Fruit fly (Drosophila melanogaster) whole organism, embryonic: ENCODE data around the gene CG8042.

Experiments used
- Ada2b ChIP-seq: fragments of 200-800 bp; sonication (Bioruptor generic); IDR thresholded peaks from 2 replicates; pipeline ENCODE4 v1.3.6; 2022; ENCODE audit warnings: missing biosample characterization, missing genetic modification characterization
- Bgb ChIP-seq: fragments of 200-800 bp; sonication (Bioruptor generic); IDR thresholded peaks from 2 replicates; pipeline ENCODE4 v1.3.6; 2022; ENCODE audit warnings: missing biosample characterization, missing genetic modification characterization; ENCODE audit not compliant: partially characterized antibody
- CG11093 ChIP-seq: fragments of 200-800 bp; sonication (Bioruptor generic); IDR thresholded peaks from 3 replicates; pipeline ENCODE4 v1.3.6; 2022; ENCODE audit warnings: missing biosample characterization, missing genetic modification characterization
- CG13287 ChIP-seq: fragments of 200-800 bp; sonication (Bioruptor generic); IDR thresholded peaks from 2 replicates; pipeline ENCODE4 v1.3.6; 2022; ENCODE audit warnings: missing biosample characterization, missing genetic modification characterization; ENCODE audit not compliant: partially characterized antibody
- CG14014 ChIP-seq: fragments of 200-800 bp; sonication (Bioruptor generic); IDR thresholded peaks from 2 replicates; pipeline ENCODE4 v1.3.6; 2022; ENCODE audit warnings: missing biosample characterization, missing genetic modification characterization
- CG17802 ChIP-seq: fragments of 200-800 bp; sonication (Bioruptor generic); optimal IDR thresholded peaks from 2 replicates; lab custom pipeline; 2018; ENCODE audit warnings: missing biosample characterization, mild to moderate bottlenecking, missing genetic modification characterization, moderate library complexity
- CG18476 ChIP-seq: fragments of 200-800 bp; sonication (Bioruptor generic); optimal IDR thresholded peaks from 2 replicates; lab custom pipeline; 2016; ENCODE audit warnings: missing biosample characterization, mild to moderate bottlenecking, missing genetic modification characterization
- CG2120 ChIP-seq: fragments of 200-800 bp; sonication (Bioruptor generic); optimal IDR thresholded peaks from 3 replicates; lab custom pipeline; 2016; ENCODE audit warnings: missing biosample characterization, missing genetic modification characterization
- CG2678 ChIP-seq: fragments of 200-800 bp; sonication (Bioruptor generic); optimal IDR thresholded peaks from 3 replicates; lab custom pipeline; 2019; ENCODE audit warnings: missing biosample characterization, mild to moderate bottlenecking, missing genetic modification characterization, moderate library complexity
- CG2712 ChIP-seq: fragments of 200-800 bp; optimal IDR thresholded peaks from 3 replicates; lab custom pipeline; 2019; ENCODE audit warnings: missing biosample characterization, mild to moderate bottlenecking, missing genetic modification characterization, moderate library complexity
- CG30020 ChIP-seq: fragments of 200-800 bp; optimal IDR thresholded peaks from 2 replicates; lab custom pipeline; 2019; ENCODE audit warnings: missing biosample characterization, mild to moderate bottlenecking, missing genetic modification characterization, moderate library complexity
- CG3847 ChIP-seq: fragments of 200-800 bp; sonication (Bioruptor generic); IDR thresholded peaks from 2 replicates; pipeline ENCODE4 v1.3.6; 2022; ENCODE audit warnings: missing biosample characterization, missing genetic modification characterization
- CG6765 ChIP-seq: fragments of 200-800 bp; sonication (Bioruptor generic); optimal IDR thresholded peaks from 3 replicates; lab custom pipeline; 2017; ENCODE audit warnings: missing biosample characterization, mild to moderate bottlenecking, missing genetic modification characterization
- CG6813 ChIP-seq: fragments of 200-800 bp; sonication (Bioruptor generic); optimal IDR thresholded peaks from 2 replicates; lab custom pipeline; 2017; ENCODE audit warnings: missing biosample characterization, missing genetic modification characterization, mild to moderate bottlenecking, moderate library complexity, missing genetic modification reagents
- CG6854 ChIP-seq: fragments of 200-800 bp; sonication (Bioruptor generic); optimal IDR thresholded peaks from 3 replicates; lab custom pipeline; 2017; ENCODE audit warnings: missing biosample characterization, mild to moderate bottlenecking, missing genetic modification characterization
- CG7357 ChIP-seq: fragments of 200-800 bp; sonication (Bioruptor generic); IDR thresholded peaks from 3 replicates; pipeline ENCODE4 v1.3.6; 2022; ENCODE audit warnings: missing biosample characterization, missing genetic modification characterization
- CG8765 ChIP-seq: fragments of 200-800 bp; sonication (Bioruptor generic); IDR thresholded peaks from 2 replicates; pipeline ENCODE4 v1.3.6; 2022; ENCODE audit warnings: missing biosample characterization, missing genetic modification characterization
- CG9817 ChIP-seq: fragments of 200-800 bp; sonication (Bioruptor generic); optimal IDR thresholded peaks from 2 replicates; lab custom pipeline; 2018; ENCODE audit warnings: missing biosample characterization, mild to moderate bottlenecking, missing genetic modification characterization, moderate library complexity
- Chrac-16 ChIP-seq: fragments of 200-800 bp; sonication (Bioruptor generic); optimal IDR thresholded peaks from 3 replicates; lab custom pipeline; 2016; ENCODE audit warnings: missing biosample characterization, missing genetic modification characterization
- Doc3 ChIP-seq: fragments of 200-800 bp; sonication (Bioruptor generic); IDR thresholded peaks from 3 replicates; pipeline ENCODE4 v1.3.6; 2022; ENCODE audit warnings: missing biosample characterization, missing genetic modification characterization; ENCODE audit not compliant: partially characterized antibody
- E2f1 ChIP-seq: fragments of 200-800 bp; sonication (Bioruptor generic); IDR thresholded peaks from 2 replicates; pipeline ENCODE4 v1.3.6; 2022; ENCODE audit warnings: missing biosample characterization, missing genetic modification characterization
- Gug ChIP-seq: fragments of 200-800 bp; sonication (Bioruptor generic); IDR thresholded peaks from 4 replicates; pipeline ENCODE4 v1.3.6; 2022; ENCODE audit warnings: missing biosample characterization, missing genetic modification characterization
- H15 ChIP-seq: fragments of 200-800 bp; sonication (Bioruptor generic); IDR thresholded peaks from 3 replicates; pipeline ENCODE4 v1.3.6; 2022; ENCODE audit warnings: missing biosample characterization, missing genetic modification characterization
- HLH4C ChIP-seq: fragments of 200-800 bp; sonication (Bioruptor generic); IDR thresholded peaks from 3 replicates; pipeline ENCODE4 v1.3.6; 2022; ENCODE audit warnings: missing biosample characterization, missing genetic modification characterization; ENCODE audit not compliant: partially characterized antibody
- Mad ChIP-seq: fragments of 200-800 bp; sonication (Bioruptor generic); optimal IDR thresholded peaks from 2 replicates; lab custom pipeline; 2016; ENCODE audit warnings: missing biosample characterization, missing genetic modification characterization
- NFAT ChIP-seq: fragments of 200-800 bp; sonication (Bioruptor generic); IDR thresholded peaks from 2 replicates; pipeline ENCODE4 v1.3.6; 2022; ENCODE audit warnings: missing biosample characterization, missing genetic modification characterization
- NK7.1 ChIP-seq: fragments of 200-800 bp; sonication (Bioruptor generic); optimal IDR thresholded peaks from 3 replicates; lab custom pipeline; 2016; ENCODE audit warnings: missing biosample characterization, missing genetic modification characterization
- Nf-YA ChIP-seq: fragments of 200-800 bp; sonication (Bioruptor generic); IDR thresholded peaks from 2 replicates; pipeline ENCODE4 v1.3.6; 2022; ENCODE audit warnings: missing biosample characterization, missing genetic modification characterization
- Nf-YB ChIP-seq: fragments of 200-800 bp; sonication (Bioruptor generic); optimal IDR thresholded peaks from 3 replicates; lab custom pipeline; 2019; ENCODE audit warnings: missing biosample characterization, mild to moderate bottlenecking, missing genetic modification characterization, moderate library complexity
- Xbp1 ChIP-seq: fragments of 200-800 bp; sonication (Bioruptor generic); optimal IDR thresholded peaks from 3 replicates; lab custom pipeline; 2016; ENCODE audit warnings: missing biosample characterization, mild to moderate bottlenecking, missing genetic modification characterization
- Xrp1 ChIP-seq: fragments of 200-800 bp; sonication (Bioruptor generic); IDR thresholded peaks from 2 replicates; pipeline ENCODE4 v1.3.6; 2022; ENCODE audit warnings: missing biosample characterization, missing genetic modification characterization
- ash1 ChIP-seq: fragments of 200-800 bp; sonication (Bioruptor generic); optimal IDR thresholded peaks from 2 replicates; lab custom pipeline; 2018; ENCODE audit warnings: missing biosample characterization, mild to moderate bottlenecking, missing genetic modification characterization
- bab2 ChIP-seq: fragments of 200-800 bp; sonication (Bioruptor generic); optimal IDR thresholded peaks from 2 replicates; lab custom pipeline; 2016; ENCODE audit warnings: missing biosample characterization, missing genetic modification characterization
- chinmo ChIP-seq: fragments of 200-800 bp; sonication (Bioruptor generic); IDR thresholded peaks from 4 replicates; pipeline ENCODE4 v1.3.6; 2022; ENCODE audit warnings: missing biosample characterization, missing genetic modification characterization; ENCODE audit not compliant: partially characterized antibody
- dimm ChIP-seq: fragments of 200-800 bp; sonication (Bioruptor generic); IDR thresholded peaks from 2 replicates; pipeline ENCODE4 v1.3.6; 2022; ENCODE audit warnings: missing biosample characterization, missing genetic modification characterization
- ems ChIP-seq: fragments of 200-800 bp; sonication (Bioruptor generic); optimal IDR thresholded peaks from 3 replicates; lab custom pipeline; 2016; ENCODE audit warnings: missing biosample characterization, missing genetic modification characterization
- fu2 ChIP-seq: fragments of 200-800 bp; sonication (Bioruptor generic); optimal IDR thresholded peaks from 2 replicates; lab custom pipeline; 2016; ENCODE audit warnings: missing biosample characterization, missing genetic modification characterization
- gcm ChIP-seq: fragments of 200-800 bp; sonication (Bioruptor generic); optimal IDR thresholded peaks from 2 replicates; lab custom pipeline; 2019; ENCODE audit warnings: missing biosample characterization, mild to moderate bottlenecking, missing genetic modification characterization, moderate library complexity
- lmd ChIP-seq: fragments of 200-800 bp; sonication (Bioruptor generic); IDR thresholded peaks from 2 replicates; pipeline ENCODE4 v1.3.6; 2022; ENCODE audit warnings: missing biosample characterization, missing genetic modification characterization
- pan ChIP-seq, 4 experiments: fragments of >200 bp in 3 of 4; fragments of 200-800 bp in 1 of 4; sonication (Bioruptor generic) in 1 of 4; optimal IDR thresholded peaks in 3 of 4; IDR thresholded peaks in 1 of 4; 2 replicates each; pipeline versions ENCODE4 v1.3.6 to Lab custom; 2017 to 2022; ENCODE audit warnings: missing biosample characterization in 2 of 4, missing genetic modification characterization in 2 of 4, mixed read lengths in 1 of 4
- pfk ChIP-seq: fragments of 200-800 bp; sonication (Bioruptor generic); optimal IDR thresholded peaks from 2 replicates; lab custom pipeline; 2018; ENCODE audit warnings: missing biosample characterization, mild to moderate bottlenecking, missing genetic modification characterization, moderate library complexity
- phol ChIP-seq: fragments of 200-800 bp; sonication (Bioruptor generic); optimal IDR thresholded peaks from 3 replicates; lab custom pipeline; 2018; ENCODE audit warnings: missing biosample characterization, mild to moderate bottlenecking, missing genetic modification characterization, moderate library complexity
- psq ChIP-seq: fragments of 200-800 bp; sonication (Bioruptor generic); optimal IDR thresholded peaks from 2 replicates; lab custom pipeline; 2017; ENCODE audit warnings: missing biosample characterization, missing genetic modification characterization
- row ChIP-seq: fragments of 200-800 bp; sonication (Bioruptor generic); IDR thresholded peaks from 3 replicates; pipeline ENCODE4 v1.3.6; 2022; ENCODE audit warnings: missing biosample characterization, missing genetic modification characterization
- scrt ChIP-seq: fragments of 200-800 bp; sonication (Bioruptor generic); optimal IDR thresholded peaks from 2 replicates; lab custom pipeline; 2018; ENCODE audit warnings: missing biosample characterization, mild to moderate bottlenecking, missing genetic modification characterization, moderate library complexity
- sim ChIP-seq: fragments of 200-800 bp; sonication (Bioruptor generic); IDR thresholded peaks from 2 replicates; pipeline ENCODE4 v1.3.6; 2022; ENCODE audit warnings: missing biosample characterization, missing genetic modification characterization
- sima ChIP-seq: fragments of 200-800 bp; sonication (Bioruptor generic); optimal IDR thresholded peaks from 2 replicates; lab custom pipeline; 2016; ENCODE audit warnings: missing biosample characterization, missing genetic modification characterization
- slp2 ChIP-seq: fragments of 200-800 bp; sonication (Bioruptor generic); optimal IDR thresholded peaks from 2 replicates; lab custom pipeline; 2016; ENCODE audit warnings: missing biosample characterization, missing genetic modification characterization
- usp ChIP-seq: fragments of >200 bp; optimal IDR thresholded peaks from 2 replicates; lab custom pipeline; 2017; ENCODE audit warnings: missing biosample characterization, missing genetic modification characterization
- zen2 ChIP-seq: fragments of 200-800 bp; sonication (Bioruptor generic); IDR thresholded peaks from 3 replicates; pipeline ENCODE4 v1.3.6; 2022; ENCODE audit warnings: missing biosample characterization, missing genetic modification characterization; ENCODE audit not compliant: partially characterized antibody

Gene CG8042

DNA sequence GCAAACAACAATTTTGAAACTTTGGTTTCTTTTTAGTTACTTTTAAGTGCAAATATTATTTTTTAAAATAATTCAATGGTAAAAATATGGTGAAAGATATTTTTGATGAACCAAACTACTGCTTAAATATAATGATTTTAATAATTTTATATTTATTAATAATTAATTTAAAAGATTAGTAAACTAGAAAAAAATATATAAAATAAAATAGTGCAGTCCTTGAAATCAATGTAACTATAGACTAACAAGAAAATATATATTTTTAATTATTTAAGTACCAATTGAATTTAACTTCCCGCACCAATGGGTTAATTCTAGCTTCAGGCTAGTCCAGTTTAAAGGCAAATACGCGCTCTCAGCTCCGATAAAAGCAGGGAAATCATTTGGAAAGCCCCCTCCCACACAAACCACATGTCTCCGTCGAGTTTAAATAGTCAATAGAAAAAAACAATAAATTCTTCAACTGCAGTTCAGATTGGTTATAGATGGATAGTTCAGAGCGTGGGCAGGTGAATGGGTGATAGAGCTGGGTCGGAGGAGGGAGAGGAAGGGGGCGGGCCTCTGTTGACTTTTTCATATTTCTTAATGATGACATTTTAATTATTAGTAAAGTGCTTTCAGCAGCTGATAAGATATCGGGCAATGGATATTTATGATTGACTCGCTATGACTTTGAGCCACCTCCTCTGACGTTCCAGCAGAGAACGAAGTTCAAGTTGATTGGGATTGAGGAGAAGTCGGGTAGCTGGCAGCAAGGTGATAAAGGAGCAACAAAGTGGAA, 12.6 kb downstream of the CG8042 start (continued):
- TF ChIP-seq bab2 (no peak), CG14014 (GFP tag; lab: Robert Waterston, UW) (no peak), pfk (GFP tag; lab: Kevin White, UChicago) (no peak), CG6854 (no peak), Xrp1 (GFP tag; lab: Robert Waterston, UW) (peak; percentile 40; the same call in 1 of the 2 replicates), CG2120 (no peak), CG2678 (tag; lab: Kevin White, UChicago) (peak; percentile 70), row (GFP tag; lab: Robert Waterston, UW) (no peak), pan (optimal IDR thresholded peaks at IDR 0.05; lab: Kevin White, UChicago) (no peak), pan (GFP tag; optimal IDR thresholded peaks at IDR 0.05 in 1 of 2, IDR thresholded peaks at IDR 0.05 in 1 of 2) (no peak), ems (GFP tag; lab: Kevin White, UChicago) (no peak), CG18476 (GFP tag; lab: Kevin White, UChicago) (no peak), Gug (no peak), NFAT (GFP tag; lab: Robert Waterston, UW) (no peak), Xbp1 (GFP tag; lab: Kevin White, UChicago) (no peak), chinmo (GFP tag; lab: Robert Waterston, UW) (0 out of 4 replicates have a peak, but pooled peaks have one; percentile 29), phol (tag; lab: Kevin White, UChicago) (peak; percentile 54), zen2 (GFP tag; lab: Robert Waterston, UW) (no peak), NK7.1 (GFP tag; lab: Kevin White, UChicago) (no peak), Doc3 (GFP tag; lab: Robert Waterston, UW) (no peak), fu2 (GFP tag; lab: Kevin White, UChicago) (no peak), CG8765 (GFP tag; lab: Robert Waterston, UW) (no peak), CG13287 (GFP tag; lab: Robert Waterston, UW) (no peak), CG17802 (tag; lab: Kevin White, UChicago) (no peak), CG6813 (GFP tag; lab: Kevin White, UChicago) (no peak), Nf-YB (GFP tag; lab: Kevin White, UChicago) (no peak), slp2 (GFP tag; lab: Kevin White, UChicago) (no peak), CG11093 (GFP tag; lab: Robert Waterston, UW) (no peak), Mad (GFP tag; lab: Kevin White, UChicago) (no peak), H15 (GFP tag; lab: Robert Waterston, UW) (no peak), CG3847 (no peak), HLH4C (GFP tag; lab: Robert Waterston, UW) (no peak), CG9817 (tag; lab: Kevin White, UChicago) (no peak), lmd (GFP tag; lab: Robert Waterston, UW) (no peak), ash1 (GFP tag; lab: Kevin White, UChicago) (no peak), CG6765 (GFP tag; lab: Kevin White, UChicago) (no peak), Ada2b (GFP tag; lab: Robert Waterston, UW) (no peak), Chrac-16 (GFP tag; lab: Kevin White, UChicago) (no peak), scrt (GFP tag; lab: Kevin White, UChicago) (no peak), dimm (no peak), gcm (no peak), sim (no peak), CG30020 (tag; lab: Kevin White, UChicago) (no peak), E2f1 (GFP tag; lab: Robert Waterston, UW) (no peak), psq (no peak), Bgb (GFP tag; lab: Robert Waterston, UW) (no peak), Nf-YA (GFP tag; lab: Robert Waterston, UW) (no peak), sima (no peak), usp (no peak), CG2712 (tag; lab: Kevin White, UChicago) (peak; percentile 68), CG7357 (GFP tag; lab: Robert Waterston, UW) (no peak)
